Fruit fly (Drosophila melanogaster): ENCODE results near the gene Ack.

Gene Ack

DNA sequence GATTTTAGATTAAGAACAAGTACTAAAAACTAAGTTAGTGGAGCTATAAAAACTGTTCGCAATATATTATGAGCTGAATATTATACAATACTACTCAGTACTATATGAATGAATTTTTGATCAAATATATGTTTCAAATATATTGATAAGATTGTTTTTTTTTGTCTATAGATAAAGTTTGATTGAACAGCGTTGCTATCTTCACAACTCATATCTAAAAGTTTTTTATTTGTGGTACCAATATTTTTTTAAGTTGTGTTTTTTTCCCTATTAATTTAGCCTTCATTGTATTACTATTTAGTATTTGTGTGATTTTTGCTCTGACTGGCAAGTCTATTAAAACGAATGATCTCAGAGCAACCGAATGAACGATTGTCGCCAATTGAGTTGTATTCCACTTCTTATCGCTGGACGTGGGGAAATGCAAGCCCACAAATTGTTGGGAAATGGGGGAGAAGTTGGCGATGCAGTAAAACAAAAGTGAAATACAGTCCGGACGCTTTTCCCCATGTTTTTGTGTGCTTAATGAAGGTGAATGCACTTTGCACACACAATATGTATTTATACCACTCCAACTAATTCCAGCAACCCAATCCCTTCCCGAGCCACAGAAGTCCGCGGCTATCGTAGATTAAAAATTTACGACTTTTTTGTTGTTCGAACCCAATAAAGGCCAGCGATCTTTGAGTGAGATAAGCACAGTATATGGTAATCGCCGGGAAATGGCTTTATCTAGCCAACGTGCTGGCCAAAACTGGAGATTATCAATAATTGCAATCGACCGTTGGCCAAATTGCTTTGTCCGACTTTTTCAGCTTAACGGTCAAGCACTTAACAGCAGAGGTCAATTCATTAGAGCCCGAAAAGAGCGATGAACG is 8.7 kb downstream of the Ack start (continued):
- TF ChIP-seq CG11902 (GFP tag; optimal IDR thresholded peaks at IDR 0.05) (no peak), Sox14 (GFP tag; optimal IDR thresholded peaks at IDR 0.05) (no peak), CG8632 (GFP tag; optimal IDR thresholded peaks at IDR 0.05) (no peak), Gug (GFP tag; IDR thresholded peaks at IDR 0.05) (0 out of 2 replicates have a peak, but pooled peaks have one; percentile 17), CG6276 (GFP tag; optimal IDR thresholded peaks at IDR 0.05) (peak; percentile 26), spab (GFP tag; optimal IDR thresholded peaks at IDR 0.05) (no peak), CG11762 (GFP tag; optimal IDR thresholded peaks at IDR 0.05; ENCODE audit: insufficient read depth) (no peak), fd85E (GFP tag; optimal IDR thresholded peaks at IDR 0.05) (no peak), Smox (GFP tag; optimal IDR thresholded peaks at IDR 0.05) (no peak), Lpt (GFP tag; optimal IDR thresholded peaks at IDR 0.05) (no peak), pdm3 (GFP tag; optimal IDR thresholded peaks at IDR 0.05) (peak; percentile 22), CG3919 (GFP tag; optimal IDR thresholded peaks at IDR 0.05) (no peak), Ets21C (GFP tag; optimal IDR thresholded peaks at IDR 0.05) (no peak), esn (GFP tag; optimal IDR thresholded peaks at IDR 0.05) (no peak), CG4318 (GFP tag; optimal IDR thresholded peaks at IDR 0.05) (no peak), CG1621 (tag; optimal IDR thresholded peaks at IDR 0.05) (no peak), vri (GFP tag; optimal IDR thresholded peaks at IDR 0.05) (peak; percentile 61), CG15336 (GFP tag; IDR thresholded peaks at IDR 0.05) (peak; percentile 70), lz (GFP tag; optimal IDR thresholded peaks at IDR 0.05) (no peak), svp (GFP tag) (peak; percentile 83), cyc (GFP tag; optimal IDR thresholded peaks at IDR 0.05) (no peak), CG7368 (GFP tag; optimal IDR thresholded peaks at IDR 0.05) (no peak), CG6792 (GFP tag; optimal IDR thresholded peaks at IDR 0.05) (no peak), CG6854 (GFP tag; optimal IDR thresholded peaks at IDR 0.05) (no peak), Ets96B (tag; optimal IDR thresholded peaks at IDR 0.05) (peak; percentile 14), CG10669 (GFP tag; optimal IDR thresholded peaks at IDR 0.05) (no peak), Eip93F (GFP tag; optimal IDR thresholded peaks at IDR 0.05) (peak; percentile 77), dsx (GFP tag; optimal IDR thresholded peaks at IDR 0.05; ENCODE audit: poor library complexity, severe bottlenecking) (no peak), CG11294 (GFP tag; IDR thresholded peaks at IDR 0.05) (no peak), OdsH (GFP tag; optimal IDR thresholded peaks at IDR 0.05) (peak; percentile 9), Met (GFP tag; optimal IDR thresholded peaks at IDR 0.05) (no peak), CG8319 (GFP tag; optimal IDR thresholded peaks at IDR 0.05) (no peak), Sox15 (GFP tag; optimal IDR thresholded peaks at IDR 0.05) (no peak), achi (GFP tag; optimal IDR thresholded peaks at IDR 0.05) (peak; percentile 11), dac (GFP tag; optimal IDR thresholded peaks at IDR 0.05) (no peak), CG9139 (GFP tag; optimal IDR thresholded peaks at IDR 0.05) (no peak), eg (GFP tag; IDR thresholded peaks at IDR 0.05) (peak; percentile 63), CG16779 (tag; optimal IDR thresholded peaks at IDR 0.05) (no peak), Eip75B (GFP tag; optimal IDR thresholded peaks at IDR 0.05) (no peak), net (GFP tag; optimal IDR thresholded peaks at IDR 0.05) (peak; percentile 11), CG3032 (tag; optimal IDR thresholded peaks at IDR 0.05) (no peak)

DNA sequence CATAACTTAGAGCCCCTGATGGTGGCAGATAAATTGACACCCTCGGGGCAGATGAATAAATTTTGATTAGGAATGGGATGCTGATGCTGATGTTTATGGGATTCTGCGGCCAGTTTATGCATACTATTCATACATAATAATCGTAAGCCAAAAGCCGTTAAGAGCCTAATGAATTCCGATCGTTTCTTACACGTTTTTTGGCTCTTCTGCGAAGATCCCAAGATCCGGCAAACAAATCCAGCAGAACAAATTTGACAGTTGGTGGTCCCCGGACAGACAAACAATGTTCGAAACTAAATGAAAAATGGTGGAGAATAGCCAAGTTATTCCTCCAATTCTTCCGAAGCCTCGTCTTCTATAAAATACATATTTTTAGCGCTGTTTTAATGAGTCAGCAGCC is 9.5 kb downstream of the Ack start:
- no peak for TF ChIP-seq spab (GFP tag; optimal IDR thresholded peaks at IDR 0.05)
- no peak for TF ChIP-seq CG8632 (GFP tag; optimal IDR thresholded peaks at IDR 0.05)
- TF ChIP-seq CG6276 (GFP tag; optimal IDR thresholded peaks at IDR 0.05): no peak
- TF ChIP-seq vri (GFP tag; optimal IDR thresholded peaks at IDR 0.05): no peak
- TF ChIP-seq Sox15 (GFP tag; optimal IDR thresholded peaks at IDR 0.05): no peak
- no peak for TF ChIP-seq Gug (GFP tag; IDR thresholded peaks at IDR 0.05)
- no peak for TF ChIP-seq Ets96B (tag; optimal IDR thresholded peaks at IDR 0.05)
- no peak for TF ChIP-seq salr (GFP tag; optimal IDR thresholded peaks at IDR 0.05)
- TF ChIP-seq CG6808 (GFP tag; optimal IDR thresholded peaks at IDR 0.05): no peak
- TF ChIP-seq Sox102F (GFP tag; optimal IDR thresholded peaks at IDR 0.05): no peak
- TF ChIP-seq CG10669 (GFP tag; optimal IDR thresholded peaks at IDR 0.05): no peak
- TF ChIP-seq Smox (GFP tag; optimal IDR thresholded peaks at IDR 0.05): no peak
- no peak for TF ChIP-seq CG6163 (GFP tag; IDR thresholded peaks at IDR 0.05)
- no peak for TF ChIP-seq Hr39 (GFP tag; optimal IDR thresholded peaks at IDR 0.05)
- TF ChIP-seq Sox14 (GFP tag; optimal IDR thresholded peaks at IDR 0.05): no peak
- TF ChIP-seq fd85E (GFP tag; optimal IDR thresholded peaks at IDR 0.05): no peak
- no peak for TF ChIP-seq acj6 (GFP tag; optimal IDR thresholded peaks at IDR 0.05)
- no peak for TF ChIP-seq Blimp-1 (GFP tag; optimal IDR thresholded peaks at IDR 0.05)
- no peak for TF ChIP-seq dac (GFP tag; optimal IDR thresholded peaks at IDR 0.05)
- TF ChIP-seq CG6792 (GFP tag; optimal IDR thresholded peaks at IDR 0.05): no peak
